Worm (Caenorhabditis elegans): ENCODE results near the gene mkk-4.

Gene mkk-4

DNA sequence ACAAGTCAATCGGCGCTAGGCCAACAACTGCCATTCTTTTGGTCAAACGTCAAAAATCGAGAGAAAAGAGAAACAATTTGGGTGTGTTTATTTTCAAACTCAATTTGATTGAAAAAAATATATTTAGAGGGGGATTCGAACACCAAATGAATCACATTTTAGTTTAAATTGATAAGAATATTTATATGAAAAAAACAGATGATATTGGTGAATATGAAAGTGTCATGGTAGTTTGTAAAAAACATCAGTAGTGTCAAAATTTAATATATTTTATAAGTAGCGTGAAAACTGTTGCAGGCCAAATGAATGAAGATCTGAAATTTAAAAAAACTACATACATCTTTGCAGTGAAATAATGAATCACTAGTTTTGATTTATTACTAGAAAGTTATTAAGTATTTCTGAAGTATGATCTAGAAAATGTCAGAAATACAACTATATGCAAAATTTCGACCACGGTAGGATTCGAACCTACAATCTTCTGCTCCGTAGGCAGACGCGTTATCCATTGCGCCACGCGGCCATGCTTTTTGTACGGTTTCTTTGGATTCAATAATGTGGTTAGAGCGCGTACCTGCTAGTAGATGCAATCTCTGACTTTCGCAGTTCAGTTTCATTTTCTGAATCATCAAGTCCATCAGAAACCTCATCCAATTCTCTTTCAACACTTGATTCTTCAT is 9.5 kb upstream of the mkk-4 start, which contains the start of gene F19C6.4:
TSS of gene F19C6.4 (minus strand) at position 51 of the 680 bp plus-strand sequence.
- TF ChIP-seq ceh-18 (tag; optimal IDR thresholded peaks at IDR 0.05) (no peak), mec-3 (tag; optimal IDR thresholded peaks at IDR 0.05; ENCODE audit: borderline replicate concordance) (no peak), ceh-30 (tag; optimal IDR thresholded peaks at IDR 0.05) (no peak), pqm-1 (tag; optimal IDR thresholded peaks at IDR 0.05) (no peak), syd-9 (tag; optimal IDR thresholded peaks at IDR 0.05) (no peak), sox-2 (GFP tag; IDR thresholded peaks at IDR 0.05) (no peak), madf-2 (tag; optimal IDR thresholded peaks at IDR 0.05) (no peak), elt-4 (tag; optimal IDR thresholded peaks at IDR 0.05) (no peak), ceh-34 (tag; optimal IDR thresholded peaks at IDR 0.05) (no peak), hlh-30 (tag; optimal IDR thresholded peaks at IDR 0.05; ENCODE audit: insufficient read depth) (no peak), sox-4 (tag; optimal IDR thresholded peaks at IDR 0.05) (no peak)

DNA sequence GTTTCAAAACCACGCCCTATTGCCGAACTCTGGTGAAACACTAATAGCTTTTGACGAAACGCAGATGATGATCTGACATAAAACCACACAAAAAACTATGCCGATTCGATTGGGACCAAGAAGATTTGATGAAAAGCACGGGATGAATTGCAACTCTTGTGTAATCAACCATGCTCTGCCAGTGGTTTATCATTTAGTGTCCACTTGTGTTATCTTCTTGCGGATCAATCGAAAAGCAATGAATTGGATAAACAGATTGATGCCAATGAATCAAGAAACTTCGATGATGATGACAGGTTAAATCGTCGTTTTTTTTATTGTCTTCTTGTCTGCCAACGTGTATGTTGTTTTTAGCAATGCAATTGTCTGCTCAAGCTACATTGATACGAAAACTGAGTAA is 5.6 kb upstream of the mkk-4 start, which contains the start of gene F42G10.1:
TSS of gene F42G10.1 (minus strand) at position 151 of the 400 bp plus-strand sequence.
- TF ChIP-seq ceh-6 (GFP tag; optimal IDR thresholded peaks at IDR 0.05) (no peak), hlh-13 (GFP tag; optimal IDR thresholded peaks at IDR 0.05) (no peak), nhr-11 (tag; optimal IDR thresholded peaks at IDR 0.05) (no peak), lim-6 (tag; optimal IDR thresholded peaks at IDR 0.05) (no peak), pax-1 (tag; optimal IDR thresholded peaks at IDR 0.05) (no peak), ceh-9 (tag; optimal IDR thresholded peaks at IDR 0.05) (no peak), ceh-30 (tag; optimal IDR thresholded peaks at IDR 0.05) (no peak), ztf-16 (tag; optimal IDR thresholded peaks at IDR 0.05) (no peak), pag-3 (tag; optimal IDR thresholded peaks at IDR 0.05; ENCODE audit: borderline replicate concordance) (no peak), pqm-1 (tag; optimal IDR thresholded peaks at IDR 0.05) (no peak), ceh-14 (tag; optimal IDR thresholded peaks at IDR 0.05) (no peak), mec-3 (tag; optimal IDR thresholded peaks at IDR 0.05; ENCODE audit: borderline replicate concordance) (no peak)

DNA sequence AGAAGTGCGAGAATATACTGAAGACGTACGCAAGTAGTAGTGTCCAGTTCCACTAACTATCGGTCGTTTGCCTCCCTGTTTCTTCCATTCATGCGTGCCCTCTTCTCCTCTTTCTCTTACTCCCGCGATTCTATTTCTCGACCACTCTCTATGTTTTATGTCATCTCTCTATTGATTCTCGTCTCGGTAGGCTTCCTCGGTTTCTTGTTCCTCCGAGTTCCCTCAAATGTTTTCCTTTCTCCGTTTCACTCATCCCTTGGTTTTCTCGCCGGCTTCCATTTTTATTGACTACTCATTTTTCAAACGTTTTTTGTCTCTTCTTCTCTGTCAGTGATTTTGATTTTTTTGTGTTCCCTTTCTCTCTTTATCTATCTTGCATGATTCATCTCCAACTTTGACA is 1.3 kb upstream of the mkk-4 start:
- peak; percentile 0 for TF ChIP-seq F13H6.1 (tag; optimal IDR thresholded peaks at IDR 0.05)
- no peak for TF ChIP-seq odd-2 (tag; optimal IDR thresholded peaks at IDR 0.05)
- TF ChIP-seq madf-2 (tag; optimal IDR thresholded peaks at IDR 0.05): peak; percentile 4
- peak; percentile 61 for TF ChIP-seq unc-42 (tag; optimal IDR thresholded peaks at IDR 0.05)
- TF ChIP-seq ceh-31 (tag; optimal IDR thresholded peaks at IDR 0.05): peak; percentile 46
- TF ChIP-seq ceh-30 (tag; optimal IDR thresholded peaks at IDR 0.05): no peak
- no peak for TF ChIP-seq hlh-15 (tag; optimal IDR thresholded peaks at IDR 0.05)
- TF ChIP-seq ceh-34 (tag; optimal IDR thresholded peaks at IDR 0.05): peak; percentile 64
- TF ChIP-seq tbx-2 (tag; optimal IDR thresholded peaks at IDR 0.05): peak; percentile 10
- TF ChIP-seq dve-1 (tag; optimal IDR thresholded peaks at IDR 0.05): no peak
- peak; percentile 10 for TF ChIP-seq unc-55 (GFP tag; optimal IDR thresholded peaks at IDR 0.05)
- TF ChIP-seq pag-3 (tag; optimal IDR thresholded peaks at IDR 0.05; ENCODE audit: borderline replicate concordance): no peak
- TF ChIP-seq elt-2 (tag; optimal IDR thresholded peaks at IDR 0.05): no peak
- peak; percentile 33 for TF ChIP-seq ref-2 (tag; optimal IDR thresholded peaks at IDR 0.05)
- no peak for TF ChIP-seq Y22D7AL.16 (tag; optimal IDR thresholded peaks at IDR 0.05)
- peak; percentile 5 for TF ChIP-seq nfya-1 (tag; optimal IDR thresholded peaks at IDR 0.05)
- peak; percentile 91 for TF ChIP-seq pax-1 (tag; optimal IDR thresholded peaks at IDR 0.05)
- TF ChIP-seq ceh-18 (tag; optimal IDR thresholded peaks at IDR 0.05): peak; percentile 65
- no peak for TF ChIP-seq hlh-30 (tag; optimal IDR thresholded peaks at IDR 0.05; ENCODE audit: insufficient read depth)
- peak; percentile 60 for TF ChIP-seq ceh-48 (tag; optimal IDR thresholded peaks at IDR 0.05)

DNA sequence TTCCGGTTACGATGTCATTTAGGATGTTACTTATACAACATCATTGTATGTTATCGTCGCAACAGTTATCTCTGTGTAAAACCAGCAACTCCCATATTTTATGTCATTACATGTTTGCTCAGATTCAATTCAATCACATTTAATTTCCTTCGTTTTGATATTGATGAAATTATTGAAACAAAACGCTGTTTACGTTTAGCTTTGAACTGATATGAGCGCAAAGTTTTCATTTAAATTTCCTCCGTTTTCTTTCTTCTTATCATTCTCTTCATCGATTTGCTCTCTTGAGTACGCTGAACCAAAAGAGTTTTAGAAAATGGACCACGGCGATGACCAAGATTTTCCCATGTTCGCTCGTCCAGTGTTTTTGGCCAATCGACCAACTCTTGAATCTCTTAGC is 3.2 kb downstream of the mkk-4 start, which contains the start of gene sek-6:
TSS of gene sek-6 (plus strand) at position 315 of the 400 bp plus-strand sequence.
- TF ChIP-seq lim-6 (tag; optimal IDR thresholded peaks at IDR 0.05): no peak
- TF ChIP-seq sox-4 (tag; optimal IDR thresholded peaks at IDR 0.05): no peak
- no peak for TF ChIP-seq dmd-4 (tag; optimal IDR thresholded peaks at IDR 0.05; ENCODE audit: borderline replicate concordance)

Measured in whole organism, late embryonic.